Worm (Caenorhabditis elegans) whole organism, young adult: ENCODE measurements around the gene C06E2.1.

ENCODE experiments used
- B0336.3 ChIP-seq: fragments of 200-800 bp; sonication (Bioruptor generic); IDR thresholded peaks from 2 replicates; pipeline ENCODE4 v1.3.6; 2022; ENCODE audit warnings: missing genetic modification characterization, missing compliant biosample characterization
- C17E4.6 ChIP-seq: fragments of 200-800 bp; sonication (Bioruptor generic); IDR thresholded peaks from 2 replicates; pipeline ENCODE4 v1.3.6; 2022; ENCODE audit warnings: missing genetic modification reagents, missing genetic modification characterization, missing compliant biosample characterization
- F23B12.7 ChIP-seq: sonication (generic microtip); optimal IDR thresholded peaks from 2 replicates; lab custom pipeline; 2017; ENCODE audit warnings: missing genetic modification characterization, mild to moderate bottlenecking, missing compliant biosample characterization, antibody characterized with exemption, moderate library complexity; ENCODE audit not compliant: insufficient read depth
- F33H1.4 ChIP-seq: fragments of 200-800 bp; sonication (Bioruptor generic); IDR thresholded peaks from 2 replicates; pipeline ENCODE4 v1.3.6; 2022; ENCODE audit warnings: missing genetic modification reagents, missing genetic modification characterization, missing compliant biosample characterization
- F37B4.10 ChIP-seq: fragments of 200-800 bp; sonication (Bioruptor generic); IDR thresholded peaks from 2 replicates; pipeline ENCODE4 v1.3.6; 2022; ENCODE audit warnings: missing genetic modification characterization, missing compliant biosample characterization
- F52B5.7 ChIP-seq: sonication (generic microtip); optimal IDR thresholded peaks from 2 replicates; lab custom pipeline; 2016; ENCODE audit warnings: mild to moderate bottlenecking, missing genetic modification characterization, missing compliant biosample characterization
- T07F8.4 ChIP-seq: sonication (generic microtip); optimal IDR thresholded peaks from 2 replicates; lab custom pipeline; 2016; ENCODE audit warnings: mild to moderate bottlenecking, missing genetic modification characterization, moderate library complexity, missing compliant biosample characterization
- Y53G8AR.9 ChIP-seq: fragments of 200-800 bp; sonication (Bioruptor generic); conservative IDR thresholded peaks from 2 replicates; pipeline ENCODE4 v1.3.6; 2022; ENCODE audit warnings: missing genetic modification reagents, missing genetic modification characterization, missing compliant biosample characterization
- Y79H2A.3 ChIP-seq: fragments of 200-800 bp; sonication (Bioruptor generic); conservative IDR thresholded peaks from 2 replicates; pipeline ENCODE4 v1.3.6; 2022; ENCODE audit warnings: missing genetic modification reagents, missing genetic modification characterization, missing compliant biosample characterization
- aptf-2 ChIP-seq: fragments of 200-800 bp; sonication (Bioruptor generic); conservative IDR thresholded peaks from 2 replicates; pipeline ENCODE4 v1.3.6; 2022; ENCODE audit warnings: missing genetic modification reagents, missing genetic modification characterization, missing compliant biosample characterization
- atf-7 ChIP-seq: sonication (generic microtip); optimal IDR thresholded peaks from 2 replicates; lab custom pipeline; 2017; ENCODE audit warnings: mild to moderate bottlenecking, missing genetic modification characterization, missing compliant biosample characterization
- attf-3 ChIP-seq: fragments of 200-800 bp; sonication (Bioruptor generic); conservative IDR thresholded peaks from 2 replicates; pipeline ENCODE4 v1.3.6; 2022; ENCODE audit warnings: missing genetic modification reagents, missing genetic modification characterization, missing compliant biosample characterization
- bed-2 ChIP-seq: fragments of 200-800 bp; sonication (Bioruptor generic); IDR thresholded peaks from 2 replicates; pipeline ENCODE4 v1.3.6; 2022; ENCODE audit warnings: missing genetic modification reagents, missing genetic modification characterization, missing compliant biosample characterization
- ccch-3 ChIP-seq: fragments of 200-800 bp; sonication (Bioruptor generic); optimal IDR thresholded peaks from 2 replicates; lab custom pipeline; 2018; ENCODE audit warnings: mild to moderate bottlenecking, missing genetic modification characterization, missing compliant biosample characterization
- die-1 ChIP-seq: sonication (generic microtip); optimal IDR thresholded peaks from 2 replicates; lab custom pipeline; 2016; ENCODE audit warnings: missing genotype, mild to moderate bottlenecking, missing genetic modification characterization, missing compliant biosample characterization
- dpl-1 ChIP-seq: fragments of 150-350 bp; optimal IDR thresholded peaks from 2 replicates; lab custom pipeline; 2014; ENCODE audit warnings: missing biosample characterization, missing genetic modification reagents, missing genetic modification characterization
- efl-1 ChIP-seq: fragments of 150-350 bp; optimal IDR thresholded peaks from 2 replicates; lab custom pipeline; 2014; ENCODE audit warnings: missing biosample characterization, missing genetic modification reagents, missing genetic modification characterization
- egl-18 ChIP-seq: fragments of 200-800 bp; sonication (Bioruptor generic); IDR thresholded peaks from 2 replicates; pipeline ENCODE4 v1.3.6; 2022; ENCODE audit warnings: missing genetic modification reagents, missing genetic modification characterization, missing compliant biosample characterization
- egl-44 ChIP-seq: fragments of 200-800 bp; sonication (Bioruptor generic); IDR thresholded peaks from 2 replicates; pipeline ENCODE4 v1.3.6; 2022; ENCODE audit warnings: missing genetic modification reagents, missing genetic modification characterization, missing compliant biosample characterization
- egrh-3 ChIP-seq: fragments of 200-800 bp; sonication (Bioruptor generic); IDR thresholded peaks from 2 replicates; pipeline ENCODE4 v1.3.6; 2022; ENCODE audit warnings: missing genetic modification reagents, missing genetic modification characterization, missing compliant biosample characterization
- ekl-4 ChIP-seq: fragments of 200-800 bp; sonication (Bioruptor generic); IDR thresholded peaks from 2 replicates; pipeline ENCODE4 v1.3.6; 2022; ENCODE audit warnings: missing genetic modification reagents, missing genetic modification characterization, missing compliant biosample characterization
- gei-17 ChIP-seq: fragments of 200-800 bp; sonication (Bioruptor generic); optimal IDR thresholded peaks from 2 replicates; lab custom pipeline; 2018; ENCODE audit warnings: mild to moderate bottlenecking, missing genetic modification characterization, missing compliant biosample characterization
- hmg-1.2 ChIP-seq: fragments of 200-800 bp; sonication (Bioruptor generic); IDR thresholded peaks from 2 replicates; pipeline ENCODE4 v1.3.6; 2022; ENCODE audit warnings: missing genetic modification reagents, missing genetic modification characterization, missing compliant biosample characterization
- let-607 ChIP-seq, 2 experiments: fragments of 200-800 bp in 1 of 2; sonication (Bioruptor generic) in 1 of 2; sonication (generic microtip) in 1 of 2; optimal IDR thresholded peaks; 2 replicates each; lab custom pipeline; 2016 to 2018; ENCODE audit warnings: mild to moderate bottlenecking in 2 of 2, missing compliant biosample characterization in 2 of 2, missing genetic modification characterization in 2 of 2, moderate library complexity in 2 of 2, missing genotype in 1 of 2
- lsy-27 ChIP-seq: sonication (generic microtip); optimal IDR thresholded peaks from 2 replicates; lab custom pipeline; 2017; ENCODE audit warnings: missing genetic modification characterization, mild to moderate bottlenecking, missing compliant biosample characterization, antibody characterized with exemption, missing genotype, borderline replicate concordance; ENCODE audit not compliant: insufficient read depth
- madf-6 ChIP-seq: fragments of 200-800 bp; sonication (Bioruptor generic); IDR thresholded peaks from 2 replicates; pipeline ENCODE4 v1.3.6; 2022; ENCODE audit warnings: missing genetic modification reagents, missing genetic modification characterization, missing compliant biosample characterization
- mel-28 ChIP-seq: sonication (generic microtip); optimal IDR thresholded peaks from 2 replicates; lab custom pipeline; 2016; ENCODE audit warnings: borderline replicate concordance, mild to moderate bottlenecking, missing genetic modification characterization, missing compliant biosample characterization
- mxl-1 ChIP-seq: sonication (generic microtip); optimal IDR thresholded peaks from 2 replicates; lab custom pipeline; 2016; ENCODE audit warnings: missing genetic modification characterization, missing compliant biosample characterization
- nfya-1 ChIP-seq: sonication (generic microtip); optimal IDR thresholded peaks from 2 replicates; lab custom pipeline; 2017; ENCODE audit warnings: antibody characterized with exemption, missing compliant biosample characterization, missing genetic modification characterization, borderline replicate concordance; ENCODE audit not compliant: insufficient read depth
- nfya-2 ChIP-seq: fragments of 200-800 bp; sonication (Bioruptor generic); IDR thresholded peaks from 2 replicates; pipeline ENCODE4 v1.3.6; 2022; ENCODE audit warnings: missing genetic modification reagents, missing genetic modification characterization, missing compliant biosample characterization
- nfyb-1 ChIP-seq: fragments of 200-800 bp; sonication (Bioruptor generic); IDR thresholded peaks from 2 replicates; pipeline ENCODE4 v1.3.6; 2022; ENCODE audit warnings: missing genetic modification reagents, missing genetic modification characterization, missing compliant biosample characterization
- nhr-120 ChIP-seq: fragments of 200-800 bp; sonication (Bioruptor generic); IDR thresholded peaks from 2 replicates; pipeline ENCODE4 v1.3.6; 2022; ENCODE audit warnings: missing genetic modification characterization, missing compliant biosample characterization
- nhr-27 ChIP-seq: fragments of 200-800 bp; sonication (Bioruptor generic); optimal IDR thresholded peaks from 2 replicates; lab custom pipeline; 2018; ENCODE audit warnings: mild to moderate bottlenecking, missing genetic modification characterization, moderate library complexity, missing compliant biosample characterization
- nhr-80 ChIP-seq: sonication (generic microtip); optimal IDR thresholded peaks from 2 replicates; lab custom pipeline; 2016; ENCODE audit warnings: missing genetic modification characterization, missing compliant biosample characterization
- nhr-90 ChIP-seq: sonication (generic microtip); optimal IDR thresholded peaks from 2 replicates; lab custom pipeline; 2016; ENCODE audit warnings: missing genotype, mild to moderate bottlenecking, missing genetic modification characterization, missing compliant biosample characterization
- rpc-1 ChIP-seq, 2 experiments: fragments of 150-350 bp in 1 of 2; sonication (generic microtip) in 1 of 2; optimal IDR thresholded peaks; 2 replicates each; lab custom pipeline; 2014 to 2018; ENCODE audit warnings: missing biosample characterization in 1 of 2, missing genetic modification characterization in 1 of 2, missing genetic modification reagents in 1 of 2, missing genotype in 1 of 2
- sea-2 ChIP-seq: fragments of 200-800 bp; sonication (Bioruptor generic); IDR thresholded peaks from 2 replicates; pipeline ENCODE4 v1.3.6; 2022; ENCODE audit warnings: missing genetic modification characterization, missing compliant biosample characterization
- snpc-1.3 ChIP-seq: sonication (generic microtip); optimal IDR thresholded peaks from 2 replicates; lab custom pipeline; 2017; ENCODE audit warnings: missing genetic modification characterization, mild to moderate bottlenecking, missing compliant biosample characterization, antibody characterized with exemption, moderate library complexity, missing genotype, missing genetic modification reagents; ENCODE audit not compliant: insufficient read depth
- snpc-3.4 ChIP-seq: sonication (generic microtip); optimal IDR thresholded peaks from 2 replicates; lab custom pipeline; 2017; ENCODE audit warnings: missing genetic modification characterization, mild to moderate bottlenecking, missing compliant biosample characterization, antibody characterized with exemption, moderate library complexity, missing genotype, missing genetic modification reagents
- tbx-9 ChIP-seq: sonication (generic microtip); optimal IDR thresholded peaks from 2 replicates; lab custom pipeline; 2016; ENCODE audit warnings: borderline replicate concordance, missing genetic modification characterization, inconsistent platforms, missing compliant biosample characterization
- unc-130 ChIP-seq: sonication (generic microtip); optimal IDR thresholded peaks from 2 replicates; lab custom pipeline; 2016; ENCODE audit warnings: missing genetic modification reagents, missing genetic modification characterization, missing compliant biosample characterization
- unc-62 ChIP-seq: fragments of 150-350 bp; optimal IDR thresholded peaks from 2 replicates; lab custom pipeline; 2014; ENCODE audit warnings: missing biosample characterization, missing genetic modification reagents, missing genetic modification characterization
- xnd-1 ChIP-seq: sonication (generic microtip); optimal IDR thresholded peaks from 2 replicates; lab custom pipeline; 2016; ENCODE audit warnings: missing genotype, missing genetic modification reagents, missing genetic modification characterization, missing compliant biosample characterization
- zfh-2 ChIP-seq: fragments of 200-800 bp; sonication (Bioruptor generic); conservative IDR thresholded peaks from 2 replicates; pipeline ENCODE4 v1.3.6; 2022; ENCODE audit warnings: missing genetic modification reagents, missing genetic modification characterization, missing compliant biosample characterization
- ztf-18 ChIP-seq: sonication (generic microtip); optimal IDR thresholded peaks from 2 replicates; lab custom pipeline; 2016; ENCODE audit warnings: missing genotype, mild to moderate bottlenecking, missing genetic modification characterization, missing compliant biosample characterization
- ztf-25 ChIP-seq: fragments of 200-800 bp; sonication (Bioruptor generic); IDR thresholded peaks from 2 replicates; pipeline ENCODE4 v1.3.6; 2022; ENCODE audit warnings: missing genetic modification reagents, missing genetic modification characterization, missing compliant biosample characterization

The C06E2.1 gene

DNA sequence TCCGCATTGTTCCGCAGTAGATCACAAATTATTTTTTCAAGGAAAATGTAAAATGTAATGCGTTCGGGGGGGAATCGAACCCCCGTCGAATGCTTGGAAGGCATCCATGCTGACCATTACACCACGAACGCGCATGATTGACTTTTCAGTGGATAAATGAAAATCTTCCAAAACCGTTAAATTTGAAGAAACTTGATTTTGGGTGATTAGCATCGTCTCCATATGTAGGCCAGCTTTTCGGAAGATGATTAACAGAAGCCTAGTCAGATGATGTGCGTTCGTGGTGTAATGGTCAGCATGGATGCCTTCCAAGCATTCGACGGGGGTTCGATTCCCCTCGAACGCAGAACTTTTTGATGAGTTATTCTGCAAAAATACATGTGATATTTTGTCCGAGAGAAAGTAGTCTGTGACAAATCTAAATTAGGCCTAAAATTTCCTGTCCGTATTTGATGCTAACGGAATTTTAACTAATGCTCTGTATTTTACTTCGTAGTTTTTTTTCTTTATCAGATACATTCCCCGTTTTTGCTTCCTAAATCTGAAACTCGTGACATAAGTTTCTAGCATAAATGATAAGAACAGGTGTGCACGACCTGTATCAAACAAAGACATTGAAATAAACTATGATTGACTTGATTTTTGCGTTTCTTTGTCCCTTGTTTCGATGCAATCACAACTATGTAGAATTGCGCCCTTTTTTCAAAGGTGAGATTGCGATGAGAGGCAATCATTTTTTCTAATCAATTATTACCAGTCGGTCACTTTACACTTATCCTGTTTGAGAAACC is 28.0 kb downstream of the C06E2.1 start, which contains the start of gene C28G1.10 (continued):
- TF ChIP-seq ztf-25 (GFP tag; lab: Robert Waterston, UW) (peak; percentile 80; the same call in 1 of the 2 replicates), madf-6 (GFP tag; lab: Robert Waterston, UW) (no peak), zfh-2 (GFP tag; lab: Robert Waterston, UW) (no peak), F33H1.4 (GFP tag; lab: Robert Waterston, UW) (no peak), sea-2 (GFP tag; lab: Robert Waterston, UW) (no peak), Y79H2A.3 (GFP tag; lab: Robert Waterston, UW) (no peak), F23B12.7 (tag; lab: Kevin White, UChicago) (no peak), unc-62 (GFP tag; lab: Kevin White, UChicago) (no peak), egrh-3 (GFP tag; lab: Robert Waterston, UW) (no peak), rpc-1 (optimal IDR thresholded peaks at IDR 0.05; lab: Kevin White, UChicago) (peak; percentile 81), rpc-1 (tag; optimal IDR thresholded peaks at IDR 0.05; lab: Kevin White, UChicago) (peak; percentile 97), nfya-1 (tag; lab: Kevin White, UChicago) (no peak), efl-1 (no peak), dpl-1 (no peak), aptf-2 (GFP tag; lab: Robert Waterston, UW) (0 out of 2 replicates have a peak, but pooled peaks have one; percentile 15), mel-28 (tag; lab: Kevin White, UChicago) (no peak), die-1 (tag; lab: Kevin White, UChicago) (peak; percentile 85), F52B5.7 (tag; lab: Kevin White, UChicago) (no peak), nhr-27 (tag; lab: Kevin White, UChicago) (no peak), egl-44 (peak; percentile 62; the same call in 1 of the 2 replicates), atf-7 (tag; lab: Kevin White, UChicago) (no peak), attf-3 (no peak), B0336.3 (GFP tag; lab: Robert Waterston, UW) (no peak), ccch-3 (no peak), unc-130 (GFP tag; lab: Kevin White, UChicago) (no peak), nfyb-1 (peak; percentile 53; the same call in 1 of the 2 replicates), gei-17 (GFP tag; lab: Kevin White, UChicago) (no peak), let-607 (tag; optimal IDR thresholded peaks at IDR 0.05; lab: Kevin White, UChicago) (no peak), egl-18 (GFP tag; lab: Robert Waterston, UW) (no peak), nhr-80 (tag; lab: Kevin White, UChicago) (peak; percentile 61), ztf-18 (tag; lab: Kevin White, UChicago) (peak; percentile 18), xnd-1 (tag; lab: Kevin White, UChicago) (no peak), Y53G8AR.9 (GFP tag; lab: Robert Waterston, UW) (no peak; the same call in 1 of the 2 replicates), snpc-1.3 (tag; lab: Kevin White, UChicago) (peak; percentile 50), tbx-9 (tag; lab: Kevin White, UChicago) (no peak), nhr-90 (tag; lab: Kevin White, UChicago) (peak; percentile 62), F37B4.10 (GFP tag; lab: Robert Waterston, UW) (no peak), C17E4.6 (GFP tag; lab: Robert Waterston, UW) (no peak), T07F8.4 (tag; lab: Kevin White, UChicago) (peak; percentile 27), mxl-1 (tag; lab: Kevin White, UChicago) (peak; percentile 36), lsy-27 (tag; lab: Kevin White, UChicago) (no peak), ekl-4 (GFP tag; lab: Robert Waterston, UW) (no peak), snpc-3.4 (tag; lab: Kevin White, UChicago) (peak; percentile 49), hmg-1.2 (peak; percentile 63), bed-2 (GFP tag; lab: Robert Waterston, UW) (no peak), nhr-120 (GFP tag; lab: Robert Waterston, UW) (0 out of 2 replicates have a peak, but pooled peaks have one; percentile 67), nfya-2 (0 out of 2 replicates have a peak, but pooled peaks have one; percentile 27)
